Worm (Caenorhabditis elegans): ENCODE data around the gene H40L08.9.

The H40L08.9 gene

DNA sequence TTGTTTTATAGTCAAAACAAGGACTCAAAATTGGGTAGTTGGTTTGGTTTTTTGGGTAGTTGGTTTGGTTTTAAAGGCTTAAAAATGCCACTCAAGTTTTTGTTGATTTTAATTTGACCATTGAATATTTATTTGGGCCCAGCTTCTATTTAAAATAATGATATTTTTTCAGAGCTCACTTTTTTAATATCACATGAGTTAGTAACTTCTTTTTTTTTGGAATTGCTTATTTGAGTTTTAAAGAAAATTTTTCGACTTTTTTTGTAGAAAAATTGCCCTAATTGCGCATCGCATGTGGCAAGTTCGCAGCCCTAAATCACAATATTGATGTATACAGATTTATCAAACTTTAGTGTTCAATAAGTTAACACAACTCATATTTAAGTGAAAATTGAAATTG lies 40.5 kb downstream of the H40L08.9 start:
- TF ChIP-seq vab-7 (GFP tag; IDR thresholded peaks at IDR 0.05) (no peak), arid-1 (GFP tag; conservative IDR thresholded peaks at IDR 0.05) (no peak), nhr-42 (GFP tag; IDR thresholded peaks at IDR 0.05) (no peak), nhr-77 (tag; optimal IDR thresholded peaks at IDR 0.05) (no peak), unc-62 (GFP tag; optimal IDR thresholded peaks at IDR 0.05 in 1 of 2) (peak in 1 of 2 experiments; percentile 93), unc-62 (tag; optimal IDR thresholded peaks at IDR 0.05) (no peak)

DNA sequence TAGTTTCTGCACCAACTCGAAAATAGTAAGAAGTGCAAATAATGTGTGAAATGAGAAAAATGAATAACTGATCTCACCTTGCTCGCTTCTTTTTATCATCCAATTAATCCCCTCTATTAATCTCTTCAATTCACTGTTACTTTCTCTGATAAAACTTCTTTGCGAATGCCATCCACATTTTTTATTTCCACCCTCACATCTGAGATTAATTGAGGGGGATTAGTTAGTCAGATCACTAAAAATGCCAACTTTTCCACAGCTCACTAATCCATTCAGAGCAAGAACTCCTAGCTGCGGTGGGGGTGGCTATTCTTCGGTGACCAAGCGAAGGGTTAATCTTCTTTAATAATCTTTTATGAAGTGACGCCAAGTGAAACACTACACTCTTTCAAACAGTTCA lies 41.5 kb downstream of the H40L08.9 start, which contains the start of gene dsc-1:
Gene dsc-1, minus strand, starts transcription at position 46 of the 400 bp plus-strand sequence.
- TF ChIP-seq duxl-1 (tag; optimal IDR thresholded peaks at IDR 0.05; ENCODE audit: poor library complexity) = no peak
- no peak for TF ChIP-seq tra-1 (GFP tag; IDR thresholded peaks at IDR 0.05)
- no peak for TF ChIP-seq zip-2 (tag; optimal IDR thresholded peaks at IDR 0.05)
- TF ChIP-seq dpl-1 (GFP tag; optimal IDR thresholded peaks at IDR 0.05) = no peak
- no peak for TF ChIP-seq daf-12 (tag; optimal IDR thresholded peaks at IDR 0.05)
- no peak for TF ChIP-seq lim-7 (GFP tag; IDR thresholded peaks at IDR 0.05)
- TF ChIP-seq snpc-1.2 (GFP tag; IDR thresholded peaks at IDR 0.05) = no peak
- TF ChIP-seq aly-2 (tag; optimal IDR thresholded peaks at IDR 0.05) = no peak
- no peak for TF ChIP-seq lsy-2 (tag; optimal IDR thresholded peaks at IDR 0.05)
- no peak for TF ChIP-seq pha-4 (GFP tag; IDR thresholded peaks at IDR 0.05)
- no peak for TF ChIP-seq pha-4 (tag; optimal IDR thresholded peaks at IDR 0.05)

DNA sequence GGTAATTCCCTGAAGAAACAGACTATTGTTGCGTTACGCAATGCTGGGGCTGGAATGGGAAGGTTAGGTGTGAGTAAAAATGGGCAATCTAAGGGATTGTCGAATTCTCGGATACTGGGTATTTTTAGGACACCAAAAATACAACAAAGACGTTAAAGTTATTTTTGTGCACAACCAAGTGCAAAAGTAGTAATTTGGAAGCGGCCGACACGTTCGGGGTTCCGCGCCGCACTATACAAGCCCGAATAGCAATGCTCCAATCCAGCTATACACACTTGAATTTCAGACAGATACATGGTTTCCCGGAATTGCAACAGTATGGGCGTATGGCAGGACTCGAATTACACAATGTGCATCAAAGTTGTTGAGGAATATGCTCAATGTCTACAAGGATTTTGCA lies 48.3 kb downstream of the H40L08.9 start:
- TF ChIP-seq F10B5.3 (tag; optimal IDR thresholded peaks at IDR 0.05) = no peak
- TF ChIP-seq mxl-3 (GFP tag; optimal IDR thresholded peaks at IDR 0.05) = no peak
- no peak for TF ChIP-seq ceh-32 (tag; optimal IDR thresholded peaks at IDR 0.05; ENCODE audit: poor library complexity)
- no peak for TF ChIP-seq aly-2 (tag; optimal IDR thresholded peaks at IDR 0.05)
- TF ChIP-seq lim-7 (GFP tag; IDR thresholded peaks at IDR 0.05) = no peak
- TF ChIP-seq fkh-10 (GFP tag; optimal IDR thresholded peaks at IDR 0.05) = no peak
- no peak for TF ChIP-seq mdt-29 (GFP tag; IDR thresholded peaks at IDR 0.05)
- no peak for TF ChIP-seq dmd-8 (GFP tag; IDR thresholded peaks at IDR 0.05)
- TF ChIP-seq lin-39 (tag; optimal IDR thresholded peaks at IDR 0.05) = no peak
- no peak for TF ChIP-seq Y75B8A.6 (GFP tag; IDR thresholded peaks at IDR 0.05)
- no peak for TF ChIP-seq ZK337.2 (GFP tag; IDR thresholded peaks at IDR 0.05)
- no peak for TF ChIP-seq zag-1 (tag; optimal IDR thresholded peaks at IDR 0.05)
- no peak for TF ChIP-seq mes-2 (tag; optimal IDR thresholded peaks at IDR 0.05; ENCODE audit: poor library complexity, severe bottlenecking)
- TF ChIP-seq nhr-10 (tag; optimal IDR thresholded peaks at IDR 0.05) = no peak
- TF ChIP-seq dve-1 (tag; optimal IDR thresholded peaks at IDR 0.05; ENCODE audit: insufficient read depth) = no peak
- TF ChIP-seq hmg-1.1 (GFP tag; IDR thresholded peaks at IDR 0.05) = no peak
- TF ChIP-seq egl-43 (GFP tag; IDR thresholded peaks at IDR 0.05) = no peak

DNA sequence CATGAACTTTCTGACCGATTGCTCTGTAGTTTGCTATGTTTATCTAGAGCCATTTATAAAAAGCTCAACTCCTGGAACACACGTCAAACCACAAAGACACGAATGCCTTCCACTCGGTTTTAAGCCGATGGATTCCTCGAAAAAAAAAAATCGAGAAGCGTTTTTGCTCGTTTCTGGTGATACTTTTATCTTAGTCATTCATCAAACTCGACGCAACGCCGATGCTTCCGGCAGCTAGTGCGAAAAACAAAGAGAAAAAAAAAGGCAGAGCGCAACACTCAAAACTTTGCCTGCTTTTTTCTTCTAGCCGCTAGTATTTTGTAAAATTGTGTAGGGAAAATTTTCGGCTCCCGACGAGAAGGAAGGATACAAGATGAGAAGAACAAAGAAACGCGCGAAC lies 48.7 kb downstream of the H40L08.9 start:
- peak; percentile 50 for TF ChIP-seq aha-1 (tag)
- TF ChIP-seq unc-62 (GFP tag; optimal IDR thresholded peaks at IDR 0.05 in 1 of 2) = peak in 1 of 2 experiments; percentile 93
- no peak for TF ChIP-seq unc-62 (tag; optimal IDR thresholded peaks at IDR 0.05)
- no peak for TF ChIP-seq dve-1 (tag; optimal IDR thresholded peaks at IDR 0.05; ENCODE audit: insufficient read depth)
- TF ChIP-seq lsy-2 (tag; optimal IDR thresholded peaks at IDR 0.05) = peak in 1 of 2 experiments; percentile 26
- no peak for TF ChIP-seq hmg-1.1 (GFP tag; IDR thresholded peaks at IDR 0.05)
- no peak for TF ChIP-seq mdt-29 (GFP tag; IDR thresholded peaks at IDR 0.05)
- TF ChIP-seq nhr-42 (GFP tag; IDR thresholded peaks at IDR 0.05) = no peak
- no peak for TF ChIP-seq ama-1 (optimal IDR thresholded peaks at IDR 0.05)
- peak; percentile 56; the same call in 1 of the 2 replicates for TF ChIP-seq ceh-20 (GFP tag; IDR thresholded peaks at IDR 0.05)
- TF ChIP-seq mep-1 (tag; optimal IDR thresholded peaks at IDR 0.05) = peak; percentile 16
